Fruit fly (Drosophila melanogaster) whole organism, prepupa: ENCODE results near the gene Sfp24Bb.

Experiments used
- CG15336 ChIP-seq: fragments of 200-800 bp; sonication (Bioruptor generic); IDR thresholded peaks from 2 replicates; pipeline ENCODE4 v1.3.6; 2022; ENCODE audit warnings: missing biosample characterization, missing genetic modification characterization
- CG8119 ChIP-seq: fragments of 200-800 bp; sonication (Bioruptor generic); IDR thresholded peaks from 3 replicates; pipeline ENCODE4 v1.3.6; 2022; ENCODE audit warnings: missing biosample characterization, missing genetic modification characterization
- achi ChIP-seq: fragments of 200-800 bp; sonication (Bioruptor generic); optimal IDR thresholded peaks from 3 replicates; lab custom pipeline; 2016; ENCODE audit warnings: missing biosample characterization, missing genetic modification characterization
- fd85E ChIP-seq: fragments of 200-800 bp; sonication (Bioruptor generic); optimal IDR thresholded peaks from 3 replicates; lab custom pipeline; 2016; ENCODE audit warnings: missing biosample characterization, missing genetic modification characterization
- ss ChIP-seq, 2 experiments: fragments of 200-800 bp; sonication (Bioruptor generic); optimal IDR thresholded peaks; 2 replicates in 1 of 2; 3 replicates in 1 of 2; lab custom pipeline; 2017 to 2018; ENCODE audit warnings: mild to moderate bottlenecking in 2 of 2, missing biosample characterization in 2 of 2, missing genetic modification characterization in 2 of 2, moderate library complexity in 1 of 2

- TF ChIP-seq ss (GFP tag; optimal IDR thresholded peaks at IDR 0.05; lab: Kevin White, UChicago) (no peak), CG8119 (GFP tag; lab: Robert Waterston, UW) (peak; percentile 22; the same call in 1 of the 3 replicates), CG15336 (GFP tag; lab: Robert Waterston, UW) (peak; percentile 60), achi (no peak), fd85E (no peak)
Observed at dm6 chr2L:3645339-3645738, 24.2 kb downstream of the Sfp24Bb start.
